Worm (Caenorhabditis elegans): ENCODE measurements around the gene srw-138.

DNA sequence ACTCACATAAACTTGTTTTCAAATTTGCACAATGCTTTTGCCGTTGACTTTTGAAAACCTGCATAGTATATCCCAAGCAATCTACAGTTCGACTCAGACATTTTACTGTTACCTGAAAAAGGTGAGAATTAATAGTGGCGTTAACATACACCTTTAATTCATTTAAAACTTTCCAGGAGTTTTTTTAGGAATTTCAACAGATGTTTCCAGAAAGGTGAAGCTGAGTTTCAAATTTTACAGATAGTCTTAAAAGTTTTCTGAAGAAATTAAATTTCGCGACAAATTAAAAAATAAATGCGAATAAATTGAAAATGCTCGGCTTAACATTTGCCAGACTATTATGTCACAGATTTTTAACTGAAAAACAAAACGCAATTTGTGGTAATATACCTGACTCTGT, 36.9 kb upstream of the srw-138 start, which contains the start of gene srw-119:
- no peak for TF ChIP-seq nhr-11 (tag; optimal IDR thresholded peaks at IDR 0.05)
- TF ChIP-seq ceh-22 (tag; optimal IDR thresholded peaks at IDR 0.05) = no peak
- TF ChIP-seq pqm-1 (tag; optimal IDR thresholded peaks at IDR 0.05) = no peak
- TF ChIP-seq nfya-1 (tag; optimal IDR thresholded peaks at IDR 0.05) = no peak
- TF ChIP-seq ceh-19 (GFP tag; optimal IDR thresholded peaks at IDR 0.05) = no peak
- no peak for TF ChIP-seq zip-5 (tag; optimal IDR thresholded peaks at IDR 0.05)
- no peak for TF ChIP-seq K02D7.2 (tag; optimal IDR thresholded peaks at IDR 0.05)
- TF ChIP-seq hlh-13 (GFP tag; optimal IDR thresholded peaks at IDR 0.05) = no peak
- no peak for TF ChIP-seq unc-55 (GFP tag; optimal IDR thresholded peaks at IDR 0.05)
- TF ChIP-seq tbx-2 (tag; optimal IDR thresholded peaks at IDR 0.05) = no peak
- TF ChIP-seq elt-2 (tag; optimal IDR thresholded peaks at IDR 0.05) = no peak
- TF ChIP-seq fkh-6 (tag; optimal IDR thresholded peaks at IDR 0.05) = no peak
- TF ChIP-seq hlh-8 (tag; optimal IDR thresholded peaks at IDR 0.05) = no peak
- TF ChIP-seq C08G9.2 (tag; optimal IDR thresholded peaks at IDR 0.05) = no peak
